Worm (Caenorhabditis elegans) whole organism, L4 larva: ENCODE results near the gene cpg-24.
A peak's percentile ranks its signal among the peaks of the same experiment; 100 is the strongest.

Experiments
- Y105C5A.15 ChIP-seq: fragments of 200-800 bp; sonication (Bioruptor generic); IDR thresholded peaks from 2 replicates; pipeline ENCODE4 v1.3.6; 2022; ENCODE audit warnings: missing genetic modification characterization, missing compliant biosample characterization
- Y48G9A.11 ChIP-seq: fragments of 200-800 bp; sonication (Bioruptor generic); IDR thresholded peaks from 2 replicates; pipeline ENCODE4 v1.3.6; 2022; ENCODE audit warnings: missing genetic modification reagents, missing genetic modification characterization, missing compliant biosample characterization
- cey-2 ChIP-seq: sonication (generic microtip); optimal IDR thresholded peaks from 3 replicates; lab custom pipeline; 2017; ENCODE audit warnings: missing genetic modification characterization, mild to moderate bottlenecking, missing compliant biosample characterization, antibody characterized with exemption, borderline replicate concordance; ENCODE audit not compliant: insufficient read depth
- fkh-10 ChIP-seq: fragments of 150-350 bp; optimal IDR thresholded peaks from 2 replicates; lab custom pipeline; 2014; ENCODE audit warnings: missing biosample characterization, missing genetic modification reagents, missing genetic modification characterization
- jun-1 ChIP-seq: fragments of 150-350 bp; optimal IDR thresholded peaks from 2 replicates; lab custom pipeline; 2014; ENCODE audit warnings: missing biosample characterization, missing genetic modification reagents, missing genetic modification characterization
- lin-38 ChIP-seq: fragments of 200-800 bp; sonication (Bioruptor generic); IDR thresholded peaks from 2 replicates; pipeline ENCODE4 v1.3.6; 2022; ENCODE audit warnings: missing genetic modification reagents, missing genetic modification characterization, missing compliant biosample characterization
- mdt-29 ChIP-seq: fragments of 200-800 bp; sonication (Bioruptor generic); IDR thresholded peaks from 2 replicates; pipeline ENCODE4 v1.3.6; 2022; ENCODE audit warnings: missing genetic modification reagents, missing genetic modification characterization, missing compliant biosample characterization
- mep-1 ChIP-seq: fragments of 150-350 bp; sonication (generic microtip); optimal IDR thresholded peaks from 3 replicates; lab custom pipeline; 2014; ENCODE audit warnings: missing biosample characterization, missing genetic modification characterization
- nhr-10 ChIP-seq: fragments of 150-350 bp; optimal IDR thresholded peaks from 2 replicates; lab custom pipeline; 2014; ENCODE audit warnings: missing biosample characterization, missing genetic modification characterization
- nhr-11 ChIP-seq: fragments of 150-350 bp; optimal IDR thresholded peaks from 2 replicates; lab custom pipeline; 2014; ENCODE audit warnings: missing biosample characterization, missing genetic modification characterization
- nhr-28 ChIP-seq: fragments of 150-350 bp; optimal IDR thresholded peaks from 2 replicates; lab custom pipeline; 2014; ENCODE audit warnings: missing biosample characterization, missing genetic modification characterization
- pqm-1 ChIP-seq: sonication (generic microtip); optimal IDR thresholded peaks from 2 replicates; lab custom pipeline; 2017; ENCODE audit warnings: missing biosample characterization, missing genetic modification characterization
- unc-62 ChIP-seq, 3 experiments: fragments of 150-350 bp in 1 of 3; sonication (generic microtip); optimal IDR thresholded peaks in 2 of 3; peaks in 1 of 3; 1 replicate in 1 of 3; 2 replicates in 2 of 3; lab custom pipeline; 2014 to 2017; ENCODE audit warnings: missing biosample characterization in 3 of 3, missing genetic modification characterization in 3 of 3, missing genetic modification reagents in 3 of 3, missing genotype in 1 of 3

ce11 chrIV:1619519-1620311 lies 12.0 kb upstream of the cpg-24 start, which contains the start of gene nhr-92:
- TF ChIP-seq nhr-11 (tag; lab: Kevin White, UChicago), result no peak
- TF ChIP-seq pqm-1 (tag; lab: Kevin White, UChicago), result no peak
- no peak for TF ChIP-seq mdt-29
- no peak for TF ChIP-seq fkh-10
- no peak for TF ChIP-seq Y48G9A.11 (GFP tag; lab: Robert Waterston, UW)
- no peak for TF ChIP-seq jun-1 (tag; lab: Kevin White, UChicago)
- TF ChIP-seq Y105C5A.15, result no peak
- TF ChIP-seq nhr-28 (tag; lab: Kevin White, UChicago), result peak; percentile 99
- TF ChIP-seq nhr-10, result no peak
- TF ChIP-seq cey-2 (tag; lab: Kevin White, UChicago), result no peak
- no peak for TF ChIP-seq lin-38 (GFP tag; lab: Robert Waterston, UW)
- no peak for TF ChIP-seq mep-1
- TF ChIP-seq unc-62 (GFP tag; optimal IDR thresholded peaks at IDR 0.05 in 1 of 2; lab: Kevin White, UChicago), result no peak
- no peak for TF ChIP-seq unc-62 (tag; optimal IDR thresholded peaks at IDR 0.05; lab: Kevin White, UChicago)
